Worm (Caenorhabditis elegans) whole organism, young adult: Measurements from ENCODE around the gene spp-26.

Experiments
- B0035.1 ChIP-seq: sonication (generic microtip); optimal IDR thresholded peaks from 2 replicates; lab custom pipeline; 2016; ENCODE audit warnings: missing genetic modification characterization, mild to moderate bottlenecking, missing compliant biosample characterization, missing genotype, missing genetic modification reagents
- B0261.1 ChIP-seq: sonication (generic microtip); optimal IDR thresholded peaks from 2 replicates; lab custom pipeline; 2016; ENCODE audit warnings: mild to moderate bottlenecking, missing genetic modification characterization, moderate library complexity, missing compliant biosample characterization
- C17E4.6 ChIP-seq: fragments of 200-800 bp; sonication (Bioruptor generic); IDR thresholded peaks from 2 replicates; pipeline ENCODE4 v1.3.6; 2022; ENCODE audit warnings: missing genetic modification reagents, missing genetic modification characterization, missing compliant biosample characterization
- F33H1.4 ChIP-seq: fragments of 200-800 bp; sonication (Bioruptor generic); IDR thresholded peaks from 2 replicates; pipeline ENCODE4 v1.3.6; 2022; ENCODE audit warnings: missing genetic modification reagents, missing genetic modification characterization, missing compliant biosample characterization
- F37B4.10 ChIP-seq: fragments of 200-800 bp; sonication (Bioruptor generic); IDR thresholded peaks from 2 replicates; pipeline ENCODE4 v1.3.6; 2022; ENCODE audit warnings: missing genetic modification characterization, missing compliant biosample characterization
- F57C9.4 ChIP-seq: sonication (generic microtip); optimal IDR thresholded peaks from 2 replicates; lab custom pipeline; 2017; ENCODE audit warnings: mild to moderate bottlenecking, missing genetic modification characterization, missing compliant biosample characterization
- K11D2.4 ChIP-seq: fragments of 200-800 bp; sonication (Bioruptor generic); IDR thresholded peaks from 2 replicates; pipeline ENCODE4 v1.3.6; 2022; ENCODE audit warnings: missing genetic modification reagents, missing genetic modification characterization, missing compliant biosample characterization
- T26A5.8 ChIP-seq: sonication (generic microtip); optimal IDR thresholded peaks from 2 replicates; lab custom pipeline; 2016; ENCODE audit warnings: missing genetic modification characterization, missing compliant biosample characterization
- Y56A3A.18 ChIP-seq: fragments of 200-800 bp; sonication (Bioruptor generic); IDR thresholded peaks from 2 replicates; pipeline ENCODE4 v1.3.6; 2022; ENCODE audit warnings: missing genetic modification reagents, missing genetic modification characterization, missing compliant biosample characterization
- Y67H2A.10 ChIP-seq: fragments of 200-800 bp; sonication (Bioruptor generic); conservative IDR thresholded peaks from 2 replicates; pipeline ENCODE4 v1.3.6; 2022; ENCODE audit warnings: missing genetic modification reagents, missing genetic modification characterization, missing compliant biosample characterization
- Y79H2A.3 ChIP-seq: fragments of 200-800 bp; sonication (Bioruptor generic); conservative IDR thresholded peaks from 2 replicates; pipeline ENCODE4 v1.3.6; 2022; ENCODE audit warnings: missing genetic modification reagents, missing genetic modification characterization, missing compliant biosample characterization
- Y95B8A.8 ChIP-seq: fragments of 200-800 bp; sonication (Bioruptor generic); IDR thresholded peaks from 2 replicates; pipeline ENCODE4 v1.3.6; 2022; ENCODE audit warnings: missing genetic modification reagents, missing genetic modification characterization, missing compliant biosample characterization
- ZK185.1 ChIP-seq: sonication (generic microtip); optimal IDR thresholded peaks from 2 replicates; lab custom pipeline; 2016; ENCODE audit warnings: mild to moderate bottlenecking, missing genetic modification characterization, missing compliant biosample characterization; ENCODE audit not compliant: poor library complexity, severe bottlenecking
- aptf-2 ChIP-seq: fragments of 200-800 bp; sonication (Bioruptor generic); conservative IDR thresholded peaks from 2 replicates; pipeline ENCODE4 v1.3.6; 2022; ENCODE audit warnings: missing genetic modification reagents, missing genetic modification characterization, missing compliant biosample characterization
- aptf-3 ChIP-seq: fragments of 200-800 bp; sonication (Bioruptor generic); IDR thresholded peaks from 2 replicates; pipeline ENCODE4 v1.3.6; 2022; ENCODE audit warnings: missing genetic modification characterization, missing compliant biosample characterization
- attf-3 ChIP-seq: fragments of 200-800 bp; sonication (Bioruptor generic); conservative IDR thresholded peaks from 2 replicates; pipeline ENCODE4 v1.3.6; 2022; ENCODE audit warnings: missing genetic modification reagents, missing genetic modification characterization, missing compliant biosample characterization
- attf-5 ChIP-seq: fragments of 200-800 bp; sonication (Bioruptor generic); optimal IDR thresholded peaks from 2 replicates; lab custom pipeline; 2018; ENCODE audit warnings: mild to moderate bottlenecking, missing genetic modification characterization, missing compliant biosample characterization
- bed-1 ChIP-seq: fragments of 200-800 bp; sonication (Bioruptor generic); IDR thresholded peaks from 2 replicates; pipeline ENCODE4 v1.3.6; 2022; ENCODE audit warnings: missing genetic modification reagents, missing genetic modification characterization, missing compliant biosample characterization
- bed-2 ChIP-seq: fragments of 200-800 bp; sonication (Bioruptor generic); IDR thresholded peaks from 2 replicates; pipeline ENCODE4 v1.3.6; 2022; ENCODE audit warnings: missing genetic modification reagents, missing genetic modification characterization, missing compliant biosample characterization
- cebp-2 ChIP-seq: fragments of 200-800 bp; sonication (Bioruptor generic); IDR thresholded peaks from 2 replicates; pipeline ENCODE4 v1.3.6; 2022; ENCODE audit warnings: missing genetic modification characterization, missing compliant biosample characterization
- ceh-40 ChIP-seq: fragments of 200-800 bp; sonication (Bioruptor generic); IDR thresholded peaks from 2 replicates; pipeline ENCODE4 v1.3.6; 2022; ENCODE audit warnings: missing genetic modification characterization, missing compliant biosample characterization
- ceh-58 ChIP-seq: fragments of 200-800 bp; sonication (Bioruptor generic); IDR thresholded peaks from 2 replicates; pipeline ENCODE4 v1.3.6; 2022; ENCODE audit warnings: missing genetic modification characterization, missing compliant biosample characterization
- ceh-79 ChIP-seq: sonication (generic microtip); optimal IDR thresholded peaks from 2 replicates; lab custom pipeline; 2017; ENCODE audit warnings: mild to moderate bottlenecking, missing genetic modification characterization, missing compliant biosample characterization
- dox-1 ChIP-seq: fragments of 200-800 bp; sonication (Bioruptor generic); IDR thresholded peaks from 2 replicates; pipeline ENCODE4 v1.3.6; 2022; ENCODE audit warnings: missing genetic modification reagents, missing genetic modification characterization, missing compliant biosample characterization
- efl-1 ChIP-seq: fragments of 150-350 bp; optimal IDR thresholded peaks from 2 replicates; lab custom pipeline; 2014; ENCODE audit warnings: missing biosample characterization, missing genetic modification reagents, missing genetic modification characterization
- egl-18 ChIP-seq: fragments of 200-800 bp; sonication (Bioruptor generic); IDR thresholded peaks from 2 replicates; pipeline ENCODE4 v1.3.6; 2022; ENCODE audit warnings: missing genetic modification reagents, missing genetic modification characterization, missing compliant biosample characterization
- egrh-3 ChIP-seq: fragments of 200-800 bp; sonication (Bioruptor generic); IDR thresholded peaks from 2 replicates; pipeline ENCODE4 v1.3.6; 2022; ENCODE audit warnings: missing genetic modification reagents, missing genetic modification characterization, missing compliant biosample characterization
- ets-4 ChIP-seq: fragments of 200-800 bp; sonication (Bioruptor generic); optimal IDR thresholded peaks from 2 replicates; lab custom pipeline; 2018; ENCODE audit warnings: mild to moderate bottlenecking, missing genetic modification characterization, missing compliant biosample characterization
- fkh-3 ChIP-seq: sonication (generic microtip); optimal IDR thresholded peaks from 2 replicates; lab custom pipeline; 2016; ENCODE audit warnings: mild to moderate bottlenecking, missing genetic modification characterization, missing compliant biosample characterization
- him-1 ChIP-seq: sonication (generic microtip); optimal IDR thresholded peaks from 2 replicates; lab custom pipeline; 2016; ENCODE audit warnings: missing genotype, missing genetic modification reagents, missing genetic modification characterization, missing compliant biosample characterization
- hmg-1.2 ChIP-seq: fragments of 200-800 bp; sonication (Bioruptor generic); IDR thresholded peaks from 2 replicates; pipeline ENCODE4 v1.3.6; 2022; ENCODE audit warnings: missing genetic modification reagents, missing genetic modification characterization, missing compliant biosample characterization
- hmg-20 ChIP-seq: fragments of 200-800 bp; sonication (Bioruptor generic); IDR thresholded peaks from 2 replicates; pipeline ENCODE4 v1.3.6; 2022; ENCODE audit warnings: missing genetic modification reagents, missing genetic modification characterization, missing compliant biosample characterization
- hsf-1 ChIP-seq: fragments of 200-800 bp; sonication (Bioruptor generic); IDR thresholded peaks from 2 replicates; pipeline ENCODE4 v1.3.6; 2022; ENCODE audit warnings: missing genetic modification reagents, missing genetic modification characterization, missing compliant biosample characterization
- let-607 ChIP-seq, 2 experiments: fragments of 200-800 bp in 1 of 2; sonication (Bioruptor generic) in 1 of 2; sonication (generic microtip) in 1 of 2; optimal IDR thresholded peaks; 2 replicates each; lab custom pipeline; 2016 to 2018; ENCODE audit warnings: mild to moderate bottlenecking in 2 of 2, missing compliant biosample characterization in 2 of 2, missing genetic modification characterization in 2 of 2, moderate library complexity in 2 of 2, missing genotype in 1 of 2
- lin-26 ChIP-seq: fragments of 200-800 bp; sonication (Bioruptor generic); IDR thresholded peaks from 2 replicates; pipeline ENCODE4 v1.3.6; 2022; ENCODE audit warnings: missing genetic modification reagents, missing genetic modification characterization, missing compliant biosample characterization
- lin-35 ChIP-seq, 3 experiments: fragments of 150-350 bp in 2 of 3; sonication (generic microtip) in 1 of 3; optimal IDR thresholded peaks; 2 replicates each; lab custom pipeline; 2014 to 2018; ENCODE audit warnings: missing biosample characterization in 3 of 3, missing genetic modification characterization in 3 of 3, missing genetic modification reagents in 3 of 3
- lin-40 ChIP-seq: sonication (generic microtip); optimal IDR thresholded peaks from 2 replicates; lab custom pipeline; 2016; ENCODE audit warnings: missing genetic modification characterization, mild to moderate bottlenecking, missing compliant biosample characterization, missing genotype, missing genetic modification reagents
- lsy-27 ChIP-seq: sonication (generic microtip); optimal IDR thresholded peaks from 2 replicates; lab custom pipeline; 2017; ENCODE audit warnings: missing genetic modification characterization, mild to moderate bottlenecking, missing compliant biosample characterization, antibody characterized with exemption, missing genotype, borderline replicate concordance; ENCODE audit not compliant: insufficient read depth
- madf-10 ChIP-seq: sonication (generic microtip); optimal IDR thresholded peaks from 2 replicates; lab custom pipeline; 2016; ENCODE audit warnings: mild to moderate bottlenecking, missing genetic modification characterization, missing compliant biosample characterization
- mel-28 ChIP-seq: sonication (generic microtip); optimal IDR thresholded peaks from 2 replicates; lab custom pipeline; 2016; ENCODE audit warnings: borderline replicate concordance, mild to moderate bottlenecking, missing genetic modification characterization, missing compliant biosample characterization
- nfya-1 ChIP-seq: sonication (generic microtip); optimal IDR thresholded peaks from 2 replicates; lab custom pipeline; 2017; ENCODE audit warnings: antibody characterized with exemption, missing compliant biosample characterization, missing genetic modification characterization, borderline replicate concordance; ENCODE audit not compliant: insufficient read depth
- snpc-1.3 ChIP-seq: sonication (generic microtip); optimal IDR thresholded peaks from 2 replicates; lab custom pipeline; 2017; ENCODE audit warnings: missing genetic modification characterization, mild to moderate bottlenecking, missing compliant biosample characterization, antibody characterized with exemption, moderate library complexity, missing genotype, missing genetic modification reagents; ENCODE audit not compliant: insufficient read depth
- snpc-3.4 ChIP-seq: sonication (generic microtip); optimal IDR thresholded peaks from 2 replicates; lab custom pipeline; 2017; ENCODE audit warnings: missing genetic modification characterization, mild to moderate bottlenecking, missing compliant biosample characterization, antibody characterized with exemption, moderate library complexity, missing genotype, missing genetic modification reagents
- somi-1 ChIP-seq: fragments of 200-800 bp; sonication (Bioruptor generic); optimal IDR thresholded peaks from 2 replicates; lab custom pipeline; 2018; ENCODE audit warnings: mild to moderate bottlenecking, missing genetic modification characterization, missing compliant biosample characterization
- tbp1 ChIP-seq: fragments of 200-800 bp; sonication (Bioruptor generic); optimal IDR thresholded peaks from 2 replicates; lab custom pipeline; 2018; ENCODE audit warnings: mild to moderate bottlenecking, missing genetic modification characterization, missing compliant biosample characterization
- tlf-1 ChIP-seq: fragments of 200-800 bp; sonication (Bioruptor generic); optimal IDR thresholded peaks from 2 replicates; lab custom pipeline; 2018; ENCODE audit warnings: mild to moderate bottlenecking, missing genetic modification characterization, missing compliant biosample characterization
- ztf-26 ChIP-seq: sonication (generic microtip); optimal IDR thresholded peaks from 2 replicates; lab custom pipeline; 2017; ENCODE audit warnings: missing genetic modification characterization, missing compliant biosample characterization

The spp-26 gene

ce11 chrV:6559585-6559984 lies 580 bp upstream of the spp-26 start:
- no peak for TF ChIP-seq mel-28 (tag; lab: Kevin White, UChicago)
- no peak for TF ChIP-seq ceh-40
- no peak for TF ChIP-seq K11D2.4 (GFP tag; lab: Robert Waterston, UW)
- TF ChIP-seq lin-40 (tag; lab: Kevin White, UChicago) = no peak
- no peak for TF ChIP-seq nfya-1 (tag; lab: Kevin White, UChicago)
- 0 out of 2 replicates have a peak, but pooled peaks have one; percentile 42 for TF ChIP-seq cebp-2 (GFP tag; lab: Robert Waterston, UW)
- peak; percentile 94 for TF ChIP-seq lin-26 (GFP tag; lab: Robert Waterston, UW)
- peak; percentile 87 for TF ChIP-seq tbp1
- TF ChIP-seq aptf-3 (GFP tag; lab: Robert Waterston, UW) = no peak; the same call in 1 of the 2 replicates
- no peak for TF ChIP-seq F57C9.4 (tag; lab: Kevin White, UChicago)
- peak; percentile 49 for TF ChIP-seq somi-1 (GFP tag; lab: Kevin White, UChicago)
- TF ChIP-seq snpc-1.3 = peak; percentile 73
- 0 out of 2 replicates have a peak, but pooled peaks have one; percentile 37 for TF ChIP-seq Y95B8A.8 (GFP tag; lab: Robert Waterston, UW)
- peak; percentile 71 for TF ChIP-seq him-1 (tag; lab: Kevin White, UChicago)
- peak; percentile 65 for TF ChIP-seq hmg-1.2 (GFP tag; lab: Robert Waterston, UW)
- peak; percentile 40 for TF ChIP-seq snpc-3.4 (tag; lab: Kevin White, UChicago)
- peak; percentile 45 for TF ChIP-seq T26A5.8 (tag; lab: Kevin White, UChicago)
- no peak for TF ChIP-seq lin-35 (GFP tag; optimal IDR thresholded peaks at IDR 0.05; lab: Kevin White, UChicago)
- 0 out of 2 replicates have a peak, but pooled peaks have one; percentile 69 for TF ChIP-seq F37B4.10
- TF ChIP-seq madf-10 (tag; lab: Kevin White, UChicago) = peak; percentile 55
- TF ChIP-seq ztf-26 (tag; lab: Kevin White, UChicago) = peak; percentile 24
- TF ChIP-seq egl-18 (GFP tag; lab: Robert Waterston, UW) = no peak
- TF ChIP-seq fkh-3 (tag; lab: Kevin White, UChicago) = peak; percentile 70
- TF ChIP-seq Y56A3A.18 (GFP tag; lab: Robert Waterston, UW) = 0 out of 2 replicates have a peak, but pooled peaks have one; percentile 24
- no peak for TF ChIP-seq aptf-2 (GFP tag; lab: Robert Waterston, UW)
- TF ChIP-seq C17E4.6 (GFP tag; lab: Robert Waterston, UW) = no peak
- peak; percentile 76 for TF ChIP-seq attf-5 (GFP tag; lab: Kevin White, UChicago)
- no peak for TF ChIP-seq bed-2
- no peak for TF ChIP-seq attf-3 (GFP tag; lab: Robert Waterston, UW)
- no peak for TF ChIP-seq Y79H2A.3 (GFP tag; lab: Robert Waterston, UW)
- 0 out of 2 replicates have a peak, but pooled peaks have one; percentile 24 for TF ChIP-seq hsf-1
- TF ChIP-seq egrh-3 (GFP tag; lab: Robert Waterston, UW) = no peak
- peak; percentile 48 for TF ChIP-seq ceh-79 (tag; lab: Kevin White, UChicago)
- no peak for TF ChIP-seq dox-1 (GFP tag; lab: Robert Waterston, UW)
- TF ChIP-seq hmg-20 = no peak
- TF ChIP-seq B0261.1 = peak; percentile 77
- TF ChIP-seq ets-4 (GFP tag; lab: Kevin White, UChicago) = peak; percentile 60
- peak; percentile 43; the same call in 1 of the 2 replicates for TF ChIP-seq F33H1.4
- TF ChIP-seq let-607 (tag; optimal IDR thresholded peaks at IDR 0.05; lab: Kevin White, UChicago) = peak; percentile 10 to 16
- no peak for TF ChIP-seq efl-1 (GFP tag; lab: Kevin White, UChicago)
- TF ChIP-seq tlf-1 (GFP tag; lab: Kevin White, UChicago) = no peak
- peak; percentile 41 for TF ChIP-seq ZK185.1 (tag; lab: Kevin White, UChicago)
- TF ChIP-seq Y67H2A.10 (GFP tag; lab: Robert Waterston, UW) = 0 out of 2 replicates have a peak, but pooled peaks have one; percentile 19
- no peak for TF ChIP-seq lsy-27 (tag; lab: Kevin White, UChicago)
- peak; percentile 31 for TF ChIP-seq B0035.1
- no peak for TF ChIP-seq bed-1 (GFP tag; lab: Robert Waterston, UW)
- no peak for TF ChIP-seq ceh-58 (GFP tag; lab: Robert Waterston, UW)
